Worm (Caenorhabditis elegans): ENCODE data around the gene epac-1.

The epac-1 gene

ce11 chrIII:10215882-10216281 is 26.9 kb downstream of the epac-1 start:
- TF ChIP-seq ama-1 (optimal IDR thresholded peaks at IDR 0.05) (peak; percentile 76), nhr-43 (tag; optimal IDR thresholded peaks at IDR 0.05; ENCODE audit: poor library complexity, severe bottlenecking) (peak; percentile 33), unc-39 (tag; optimal IDR thresholded peaks at IDR 0.05) (no peak)

ce11 chrIII:10216585-10217278 is 27.7 kb downstream of the epac-1 start, which contains the start of gene cts-1:
TSS of gene cts-1 (minus strand) at chrIII:10216635.
- no peak for TF ChIP-seq nhr-12 (tag; optimal IDR thresholded peaks at IDR 0.05)
- TF ChIP-seq fos-1 (tag; optimal IDR thresholded peaks at IDR 0.05): peak; percentile 73
- no peak for TF ChIP-seq nhr-237 (tag; optimal IDR thresholded peaks at IDR 0.05)
- peak; percentile 67 for TF ChIP-seq elt-1 (tag; optimal IDR thresholded peaks at IDR 0.05)
- no peak for TF ChIP-seq ceh-82 (tag; optimal IDR thresholded peaks at IDR 0.05)
- TF ChIP-seq nhr-23 (tag; optimal IDR thresholded peaks at IDR 0.05): peak; percentile 86
- peak; percentile 53 for TF ChIP-seq mdl-1 (tag; optimal IDR thresholded peaks at IDR 0.05)
- TF ChIP-seq lin-15B (tag; optimal IDR thresholded peaks at IDR 0.05): peak; percentile 92
- no peak for TF ChIP-seq fkh-10 (GFP tag; optimal IDR thresholded peaks at IDR 0.05)
- TF ChIP-seq egl-5 (tag; optimal IDR thresholded peaks at IDR 0.05): no peak
- no peak for TF ChIP-seq ztf-11 (tag; optimal IDR thresholded peaks at IDR 0.05)
- peak; percentile 50 for TF ChIP-seq R02D3.7 (tag; optimal IDR thresholded peaks at IDR 0.05)
- peak; percentile 86 for TF ChIP-seq nfya-1 (tag; optimal IDR thresholded peaks at IDR 0.05; ENCODE audit: insufficient read depth)
- TF ChIP-seq jun-1 (tag; optimal IDR thresholded peaks at IDR 0.05): peak; percentile 86
- TF ChIP-seq fkh-2 (tag; optimal IDR thresholded peaks at IDR 0.05): no peak
- TF ChIP-seq nhr-25 (tag; optimal IDR thresholded peaks at IDR 0.05): peak; percentile 91
- no peak for TF ChIP-seq ceh-9 (tag; optimal IDR thresholded peaks at IDR 0.05)
- TF ChIP-seq eor-1 (tag; optimal IDR thresholded peaks at IDR 0.05): no peak
- peak; percentile 33 for TF ChIP-seq nhr-76 (tag; optimal IDR thresholded peaks at IDR 0.05)
- peak; percentile 44 for TF ChIP-seq ama-1 (optimal IDR thresholded peaks at IDR 0.05)
- TF ChIP-seq nhr-43 (tag; optimal IDR thresholded peaks at IDR 0.05; ENCODE audit: poor library complexity, severe bottlenecking): peak; percentile 36
- TF ChIP-seq lin-39 (tag; optimal IDR thresholded peaks at IDR 0.05): peak; percentile 87
- TF ChIP-seq skn-1 (tag; optimal IDR thresholded peaks at IDR 0.05): no peak
- peak; percentile 77 for TF ChIP-seq egl-27 (tag; optimal IDR thresholded peaks at IDR 0.05)
- TF ChIP-seq ztf-4 (tag; optimal IDR thresholded peaks at IDR 0.05): no peak
- TF ChIP-seq mml-1 (tag; optimal IDR thresholded peaks at IDR 0.05): no peak
- no peak for TF ChIP-seq daf-12 (tag; optimal IDR thresholded peaks at IDR 0.05)
- peak; percentile 29 for TF ChIP-seq hmg-11 (tag; optimal IDR thresholded peaks at IDR 0.05)
- peak; percentile 71 for TF ChIP-seq ceh-28 (tag; optimal IDR thresholded peaks at IDR 0.05)
- peak; percentile 90 for TF ChIP-seq pha-4 (tag; optimal IDR thresholded peaks at IDR 0.05)
- no peak for TF ChIP-seq nhr-28 (tag; optimal IDR thresholded peaks at IDR 0.05)
- peak; percentile 79 for TF ChIP-seq lsy-12 (tag; optimal IDR thresholded peaks at IDR 0.05)
- TF ChIP-seq ZK546.5 (tag; optimal IDR thresholded peaks at IDR 0.05): no peak
- peak; percentile 43 for TF ChIP-seq tbx-2 (tag; optimal IDR thresholded peaks at IDR 0.05)
- peak; percentile 93 for TF ChIP-seq elt-2 (tag; optimal IDR thresholded peaks at IDR 0.05)
- TF ChIP-seq nhr-11 (tag; optimal IDR thresholded peaks at IDR 0.05): peak; percentile 11
- TF ChIP-seq snpc-4 (tag; optimal IDR thresholded peaks at IDR 0.05): peak; percentile 38
- TF ChIP-seq unc-62 (GFP tag; optimal IDR thresholded peaks at IDR 0.05): peak; percentile 36
- TF ChIP-seq nhr-67 (tag; optimal IDR thresholded peaks at IDR 0.05): no peak
- TF ChIP-seq pqm-1 (tag; optimal IDR thresholded peaks at IDR 0.05): peak; percentile 83
- TF ChIP-seq sea-2 (GFP tag; optimal IDR thresholded peaks at IDR 0.05): no peak
- TF ChIP-seq unc-39 (tag; optimal IDR thresholded peaks at IDR 0.05): no peak
- no peak for TF ChIP-seq nhr-77 (tag; optimal IDR thresholded peaks at IDR 0.05)
- TF ChIP-seq zag-1 (tag; optimal IDR thresholded peaks at IDR 0.05): no peak
- no peak for TF ChIP-seq aly-2 (tag; optimal IDR thresholded peaks at IDR 0.05)
- TF ChIP-seq elt-3 (tag; optimal IDR thresholded peaks at IDR 0.05): peak in 1 of 3 experiments; percentile 70
- TF ChIP-seq ceh-16 (tag; optimal IDR thresholded peaks at IDR 0.05): no peak
